Fruit fly (Drosophila melanogaster) whole organism, embryonic: ENCODE results near the gene qtc.
A peak's percentile ranks its signal among the peaks of the same experiment; 100 is the strongest.

ENCODE experiments used
- BtbVII ChIP-seq: fragments of 200-800 bp; sonication (Bioruptor generic); optimal IDR thresholded peaks from 3 replicates; lab custom pipeline; 2017; ENCODE audit warnings: missing biosample characterization, mild to moderate bottlenecking, missing genetic modification characterization
- Bteb2 ChIP-seq: fragments of 200-800 bp; sonication (Bioruptor generic); optimal IDR thresholded peaks from 2 replicates; lab custom pipeline; 2016; ENCODE audit warnings: missing biosample characterization, missing genetic modification characterization
- CG10462 ChIP-seq: fragments of 200-800 bp; sonication (Bioruptor generic); optimal IDR thresholded peaks from 2 replicates; lab custom pipeline; 2016; ENCODE audit warnings: missing biosample characterization, missing genetic modification characterization
- CG11085 ChIP-seq: fragments of 200-800 bp; sonication (Bioruptor generic); IDR thresholded peaks from 2 replicates; pipeline ENCODE4 v1.3.6; 2022; ENCODE audit warnings: missing biosample characterization, missing genetic modification characterization
- CG11560 ChIP-seq: fragments of 200-800 bp; sonication (Bioruptor generic); IDR thresholded peaks from 3 replicates; pipeline ENCODE4 v1.3.6; 2022; ENCODE audit warnings: missing biosample characterization, missing genetic modification characterization
- CG11696 ChIP-seq: fragments of 200-800 bp; sonication (Bioruptor generic); IDR thresholded peaks from 2 replicates; pipeline ENCODE4 v1.3.6; 2022; ENCODE audit warnings: missing biosample characterization, missing genetic modification characterization
- CG12104 ChIP-seq: fragments of 200-800 bp; sonication (Bioruptor generic); optimal IDR thresholded peaks from 3 replicates; lab custom pipeline; 2016; ENCODE audit warnings: missing biosample characterization, missing genetic modification characterization
- CG1233 ChIP-seq: fragments of 200-800 bp; sonication (Bioruptor generic); optimal IDR thresholded peaks from 4 replicates; lab custom pipeline; 2018; ENCODE audit warnings: missing biosample characterization, mild to moderate bottlenecking, missing genetic modification characterization
- CG15514 ChIP-seq: fragments of 200-800 bp; sonication (Bioruptor generic); optimal IDR thresholded peaks from 3 replicates; lab custom pipeline; 2017; ENCODE audit warnings: missing biosample characterization, missing genetic modification characterization, mild to moderate bottlenecking, moderate library complexity, missing genetic modification reagents
- CG17568 ChIP-seq: fragments of 200-800 bp; sonication (Bioruptor generic); optimal IDR thresholded peaks from 2 replicates; lab custom pipeline; 2018; ENCODE audit warnings: missing biosample characterization, mild to moderate bottlenecking, missing genetic modification characterization, moderate library complexity
- CG17612 ChIP-seq: fragments of 200-800 bp; sonication (Bioruptor generic); IDR thresholded peaks from 2 replicates; pipeline ENCODE4 v1.3.6; 2022; ENCODE audit warnings: missing biosample characterization, missing genetic modification characterization
- CG1832 ChIP-seq: fragments of 200-800 bp; sonication (Bioruptor generic); optimal IDR thresholded peaks from 2 replicates; lab custom pipeline; 2017; ENCODE audit warnings: missing biosample characterization, mild to moderate bottlenecking, missing genetic modification characterization, inconsistent platforms
- CG2129 ChIP-seq: fragments of 200-800 bp; sonication (Bioruptor generic); IDR thresholded peaks from 2 replicates; pipeline ENCODE4 v1.3.6; 2022; ENCODE audit warnings: missing biosample characterization, missing genetic modification characterization; ENCODE audit not compliant: partially characterized antibody
- CG30431 ChIP-seq: fragments of 200-800 bp; sonication (Bioruptor generic); optimal IDR thresholded peaks from 2 replicates; lab custom pipeline; 2017; ENCODE audit warnings: missing biosample characterization, missing genetic modification characterization
- CG3065 ChIP-seq: fragments of 200-800 bp; sonication (Bioruptor generic); optimal IDR thresholded peaks from 2 replicates; lab custom pipeline; 2016; ENCODE audit warnings: missing biosample characterization, missing genetic modification characterization
- CG32772 ChIP-seq: fragments of 200-800 bp; sonication (Bioruptor generic); IDR thresholded peaks from 2 replicates; pipeline ENCODE4 v1.3.6; 2022; ENCODE audit warnings: missing biosample characterization, missing genetic modification characterization
- CG34376 ChIP-seq: fragments of 200-800 bp; sonication (Bioruptor generic); optimal IDR thresholded peaks from 2 replicates; lab custom pipeline; 2018; ENCODE audit warnings: missing biosample characterization, mild to moderate bottlenecking, missing genetic modification characterization
- CG43689 ChIP-seq: fragments of 200-800 bp; sonication (Bioruptor generic); IDR thresholded peaks from 2 replicates; pipeline ENCODE4 v1.3.6; 2022; ENCODE audit warnings: missing biosample characterization, missing genetic modification characterization
- CG4707 ChIP-seq: fragments of 200-800 bp; sonication (Bioruptor generic); optimal IDR thresholded peaks from 2 replicates; lab custom pipeline; 2018; ENCODE audit warnings: missing biosample characterization, mild to moderate bottlenecking, missing genetic modification characterization, moderate library complexity
- CG7745 ChIP-seq: fragments of 200-800 bp; sonication (Bioruptor generic); optimal IDR thresholded peaks from 2 replicates; lab custom pipeline; 2018; ENCODE audit warnings: missing biosample characterization, mild to moderate bottlenecking, missing genetic modification characterization, moderate library complexity
- CG7928 ChIP-seq: fragments of 200-800 bp; sonication (Bioruptor generic); optimal IDR thresholded peaks from 2 replicates; lab custom pipeline; 2017; ENCODE audit warnings: missing biosample characterization, mild to moderate bottlenecking, missing genetic modification characterization
- CG7987 ChIP-seq: fragments of 200-800 bp; sonication (Bioruptor generic); optimal IDR thresholded peaks from 2 replicates; lab custom pipeline; 2018; ENCODE audit warnings: missing biosample characterization, mild to moderate bottlenecking, missing genetic modification characterization, moderate library complexity
- Dek ChIP-seq: fragments of 200-800 bp; sonication (Bioruptor generic); optimal IDR thresholded peaks from 3 replicates; lab custom pipeline; 2019; ENCODE audit warnings: missing biosample characterization, mild to moderate bottlenecking, missing genetic modification characterization, moderate library complexity
- Dip2 ChIP-seq: fragments of 200-800 bp; sonication (Bioruptor generic); IDR thresholded peaks from 2 replicates; pipeline ENCODE4 v1.3.6; 2022; ENCODE audit warnings: missing biosample characterization, missing genetic modification characterization
- Dref ChIP-seq: fragments of 200-800 bp; sonication (Bioruptor generic); IDR thresholded peaks from 2 replicates; pipeline ENCODE4 v1.3.6; 2022; ENCODE audit warnings: missing biosample characterization, missing genetic modification characterization
- HLHmδ ChIP-seq: fragments of 200-800 bp; sonication (Bioruptor generic); optimal IDR thresholded peaks from 2 replicates; lab custom pipeline; 2018; ENCODE audit warnings: missing biosample characterization, mild to moderate bottlenecking, missing genetic modification characterization, moderate library complexity
- Hmr ChIP-seq: fragments of 200-800 bp; sonication (Bioruptor generic); optimal IDR thresholded peaks from 3 replicates; lab custom pipeline; 2017; ENCODE audit warnings: mild to moderate bottlenecking, missing biosample characterization, missing genetic modification reagents, missing genetic modification characterization
- Hmx ChIP-seq: fragments of 200-800 bp; sonication (Bioruptor generic); optimal IDR thresholded peaks from 2 replicates; lab custom pipeline; 2016; ENCODE audit warnings: missing biosample characterization, missing genetic modification characterization
- Meics ChIP-seq: fragments of 200-800 bp; sonication (Bioruptor generic); optimal IDR thresholded peaks from 2 replicates; lab custom pipeline; 2017; ENCODE audit warnings: missing biosample characterization, mild to moderate bottlenecking, missing genetic modification characterization
- Ptx1 ChIP-seq: fragments of 200-800 bp; sonication (Bioruptor generic); IDR thresholded peaks from 2 replicates; pipeline ENCODE4 v1.3.6; 2022; ENCODE audit warnings: missing biosample characterization, missing genetic modification characterization
- Scr ChIP-seq: fragments of 200-800 bp; sonication (Bioruptor generic); IDR thresholded peaks from 2 replicates; pipeline ENCODE4 v1.3.6; 2022; ENCODE audit warnings: missing biosample characterization, missing genetic modification characterization; ENCODE audit not compliant: partially characterized antibody
- Stat92E ChIP-seq, 3 experiments: fragments of >200 bp in 2 of 3; fragments of 200-800 bp in 1 of 3; sonication (Bioruptor generic) in 1 of 3; optimal IDR thresholded peaks; 2 replicates each; lab custom pipeline; 2017 to 2019; ENCODE audit warnings: missing biosample characterization in 3 of 3, missing genetic modification characterization in 3 of 3, mild to moderate bottlenecking in 1 of 3, moderate library complexity in 1 of 3
- Tbp ChIP-seq: fragments of >200 bp; optimal IDR thresholded peaks from 2 replicates; lab custom pipeline; 2018; ENCODE audit warnings: missing biosample characterization, missing genetic modification characterization
- ase ChIP-seq: fragments of 200-800 bp; sonication (Bioruptor generic); IDR thresholded peaks from 3 replicates; pipeline ENCODE4 v1.3.6; 2022; ENCODE audit warnings: missing biosample characterization, missing genetic modification characterization
- chinmo ChIP-seq: fragments of 200-800 bp; sonication (Bioruptor generic); IDR thresholded peaks from 4 replicates; pipeline ENCODE4 v1.3.6; 2022; ENCODE audit warnings: missing biosample characterization, missing genetic modification characterization; ENCODE audit not compliant: partially characterized antibody
- eve ChIP-seq, 2 experiments: fragments of >200 bp; optimal IDR thresholded peaks; 2 replicates each; lab custom pipeline; 2017; ENCODE audit warnings: missing biosample characterization in 2 of 2, missing genetic modification characterization in 2 of 2
- ftz-f1 ChIP-seq: fragments of 200-800 bp; sonication (Bioruptor generic); optimal IDR thresholded peaks from 2 replicates; lab custom pipeline; 2016; ENCODE audit warnings: missing biosample characterization, missing genetic modification characterization
- ham ChIP-seq: fragments of 200-800 bp; sonication (Bioruptor generic); IDR thresholded peaks from 2 replicates; pipeline ENCODE4 v1.3.6; 2022; ENCODE audit warnings: missing biosample characterization, missing genetic modification characterization
- hb ChIP-seq: fragments of 200-800 bp; sonication (Bioruptor generic); IDR thresholded peaks from 3 replicates; pipeline ENCODE4 v1.3.6; 2022; ENCODE audit warnings: missing biosample characterization, missing genetic modification characterization; ENCODE audit not compliant: partially characterized antibody
- hth ChIP-seq: fragments of >200 bp; optimal IDR thresholded peaks from 2 replicates; lab custom pipeline; 2017; ENCODE audit warnings: inconsistent platforms
- lab ChIP-seq: fragments of 200-800 bp; sonication (Bioruptor generic); optimal IDR thresholded peaks from 3 replicates; lab custom pipeline; 2017; ENCODE audit warnings: missing biosample characterization, missing genetic modification characterization, mild to moderate bottlenecking, moderate library complexity, missing genetic modification reagents
- lmd ChIP-seq: fragments of 200-800 bp; sonication (Bioruptor generic); IDR thresholded peaks from 2 replicates; pipeline ENCODE4 v1.3.6; 2022; ENCODE audit warnings: missing biosample characterization, missing genetic modification characterization
- mirr ChIP-seq: fragments of 200-800 bp; sonication (Bioruptor generic); optimal IDR thresholded peaks from 3 replicates; lab custom pipeline; 2018; ENCODE audit warnings: missing biosample characterization, mild to moderate bottlenecking, missing genetic modification characterization
- oc ChIP-seq: fragments of 200-800 bp; sonication (Bioruptor generic); optimal IDR thresholded peaks from 2 replicates; lab custom pipeline; 2018; ENCODE audit warnings: missing biosample characterization, mild to moderate bottlenecking, missing genetic modification characterization, moderate library complexity
- pita ChIP-seq: fragments of 200-800 bp; sonication (Bioruptor generic); optimal IDR thresholded peaks from 2 replicates; lab custom pipeline; 2017; ENCODE audit warnings: missing biosample characterization, mild to moderate bottlenecking, missing genetic modification characterization
- ranshi ChIP-seq: fragments of 200-800 bp; sonication (Bioruptor generic); IDR thresholded peaks from 2 replicates; pipeline ENCODE4 v1.3.6; 2022; ENCODE audit warnings: missing biosample characterization, missing genetic modification characterization
- ro ChIP-seq: fragments of 200-800 bp; sonication (Bioruptor generic); IDR thresholded peaks from 2 replicates; pipeline ENCODE4 v1.3.6; 2022; ENCODE audit warnings: missing biosample characterization, missing genetic modification characterization
- toy ChIP-seq: fragments of 200-800 bp; sonication (Bioruptor generic); IDR thresholded peaks from 2 replicates; pipeline ENCODE4 v1.3.6; 2022; ENCODE audit warnings: missing biosample characterization, missing genetic modification characterization
- tx ChIP-seq: fragments of 200-800 bp; sonication (Bioruptor generic); optimal IDR thresholded peaks from 2 replicates; lab custom pipeline; 2016; ENCODE audit warnings: missing biosample characterization, missing genetic modification characterization
- vfl ChIP-seq: fragments of 200-800 bp; sonication (Bioruptor generic); optimal IDR thresholded peaks from 2 replicates; lab custom pipeline; 2016; ENCODE audit warnings: missing biosample characterization, missing genetic modification characterization

Gene qtc

dm6 chr2L:5086905-5087522 lies 26.4 kb downstream of the qtc start (continued):
- TF ChIP-seq CG7745 (tag; lab: Kevin White, UChicago) (no peak), ham (GFP tag; lab: Robert Waterston, UW) (no peak), CG34376 (GFP tag; lab: Kevin White, UChicago) (peak; percentile 44), CG30431 (GFP tag; lab: Kevin White, UChicago) (peak; percentile 60), pita (no peak), Hmx (GFP tag; lab: Kevin White, UChicago) (no peak), BtbVII (GFP tag; lab: Kevin White, UChicago) (peak; percentile 70), CG11696 (GFP tag; lab: Robert Waterston, UW) (peak; percentile 86), Dek (tag; lab: Kevin White, UChicago) (peak; percentile 61), CG3065 (GFP tag; lab: Kevin White, UChicago) (no peak), ftz-f1 (GFP tag; lab: Kevin White, UChicago) (no peak), CG2129 (GFP tag; lab: Robert Waterston, UW) (no peak), ase (GFP tag; lab: Robert Waterston, UW) (0 out of 3 replicates have a peak, but pooled peaks have one; percentile 41), HLHmδ (GFP tag; lab: Kevin White, UChicago) (no peak), lab (GFP tag; lab: Kevin White, UChicago) (peak; percentile 88), Meics (GFP tag; lab: Kevin White, UChicago) (peak; percentile 83), CG17612 (GFP tag; lab: Robert Waterston, UW) (no peak), CG17568 (GFP tag; lab: Kevin White, UChicago) (peak; percentile 47), Dip2 (no peak), Stat92E (GFP tag; optimal IDR thresholded peaks at IDR 0.05; lab: Kevin White, UChicago) (no peak), lmd (GFP tag; lab: Robert Waterston, UW) (peak; percentile 68), chinmo (GFP tag; lab: Robert Waterston, UW) (no peak), CG10462 (GFP tag; lab: Kevin White, UChicago) (peak; percentile 41), CG7928 (peak; percentile 8), ranshi (GFP tag; lab: Robert Waterston, UW) (peak; percentile 46; the same call in 1 of the 2 replicates), tx (GFP tag; lab: Kevin White, UChicago) (peak; percentile 67), CG11560 (tag; lab: Robert Waterston, UW) (no peak), Scr (no peak), mirr (GFP tag; lab: Kevin White, UChicago) (peak; percentile 48), Hmr (GFP tag; lab: Kevin White, UChicago) (peak; percentile 78), Dref (no peak), hb (GFP tag; lab: Robert Waterston, UW) (no peak), hth (no peak), CG32772 (GFP tag; lab: Robert Waterston, UW) (0 out of 2 replicates have a peak, but pooled peaks have one; percentile 30), CG43689 (GFP tag; lab: Robert Waterston, UW) (peak; percentile 62; the same call in 1 of the 2 replicates), Tbp (GFP tag; lab: Kevin White, UChicago) (no peak), CG15514 (peak; percentile 63), eve (GFP tag; optimal IDR thresholded peaks at IDR 0.05; lab: Kevin White, UChicago) (peak in 1 of 2 experiments; percentile 95), CG11085 (GFP tag; lab: Robert Waterston, UW) (0 out of 2 replicates have a peak, but pooled peaks have one; percentile 7), ro (GFP tag; lab: Robert Waterston, UW) (no peak), CG1832 (GFP tag; lab: Kevin White, UChicago) (no peak), CG12104 (GFP tag; lab: Kevin White, UChicago) (peak; percentile 81), CG4707 (GFP tag; lab: Kevin White, UChicago) (peak; percentile 61), Ptx1 (peak; percentile 72), oc (tag; lab: Kevin White, UChicago) (peak; percentile 50), toy (GFP tag; lab: Robert Waterston, UW) (no peak), vfl (GFP tag; lab: Kevin White, UChicago) (peak; percentile 36), Bteb2 (GFP tag; lab: Kevin White, UChicago) (peak; percentile 53), CG7987 (peak; percentile 54), CG1233 (GFP tag; lab: Kevin White, UChicago) (peak; percentile 78)
